Worm (Caenorhabditis elegans) whole organism, L1 larva: ENCODE results near the gene Y32H12A.1.

Experiments
- C34B4.2 ChIP-seq: sonication (generic microtip); optimal IDR thresholded peaks from 2 replicates; lab custom pipeline; 2017; ENCODE audit warnings: mild to moderate bottlenecking, missing genetic modification characterization, missing compliant biosample characterization
- Y116A8C.19 ChIP-seq: sonication (generic microtip); optimal IDR thresholded peaks from 2 replicates; lab custom pipeline; 2016; ENCODE audit warnings: missing compliant biosample characterization, missing genetic modification characterization, borderline replicate concordance
- blmp-1 ChIP-seq: fragments of 150-350 bp; optimal IDR thresholded peaks from 2 replicates; lab custom pipeline; 2014; ENCODE audit warnings: missing biosample characterization, missing genetic modification characterization
- ces-1 ChIP-seq: fragments of 150-350 bp; optimal IDR thresholded peaks from 2 replicates; lab custom pipeline; 2014; ENCODE audit warnings: missing biosample characterization, missing genetic modification reagents, missing genetic modification characterization
- dpl-1 ChIP-seq, 3 experiments: fragments of 150-350 bp in 2 of 3; sonication (generic microtip) in 1 of 3; optimal IDR thresholded peaks; 2 replicates each; lab custom pipeline; 2014 to 2017; ENCODE audit warnings: missing biosample characterization in 3 of 3, missing genetic modification characterization in 3 of 3, missing genetic modification reagents in 3 of 3
- dsc-1 ChIP-seq: sonication (generic microtip); optimal IDR thresholded peaks from 2 replicates; lab custom pipeline; 2016; ENCODE audit warnings: mild to moderate bottlenecking, missing genetic modification characterization, missing compliant biosample characterization
- efl-1 ChIP-seq, 4 experiments: fragments of 150-350 bp; optimal IDR thresholded peaks in 3 of 4; peaks in 1 of 4; 1 replicate in 1 of 4; 2 replicates in 3 of 4; lab custom pipeline; 2014; ENCODE audit warnings: missing biosample characterization in 2 of 4, missing genetic modification characterization in 2 of 4, missing genetic modification reagents in 2 of 4
- fkh-10 ChIP-seq: sonication (generic microtip); optimal IDR thresholded peaks from 2 replicates; lab custom pipeline; 2017; ENCODE audit warnings: missing biosample characterization, missing genetic modification reagents, missing genetic modification characterization
- fkh-4 ChIP-seq: sonication (generic microtip); optimal IDR thresholded peaks from 2 replicates; lab custom pipeline; 2016; ENCODE audit warnings: missing compliant biosample characterization, missing genetic modification characterization, borderline replicate concordance
- fkh-8 ChIP-seq: sonication (generic microtip); optimal IDR thresholded peaks from 2 replicates; lab custom pipeline; 2016; ENCODE audit warnings: mild to moderate bottlenecking, missing genetic modification characterization, missing compliant biosample characterization
- hpl-2 ChIP-seq: fragments of 150-350 bp; optimal IDR thresholded peaks from 2 replicates; lab custom pipeline; 2014; ENCODE audit warnings: missing biosample characterization, missing genetic modification reagents, missing genetic modification characterization
- irx-1 ChIP-seq: sonication (generic microtip); optimal IDR thresholded peaks from 2 replicates; lab custom pipeline; 2016; ENCODE audit warnings: missing genetic modification characterization, missing compliant biosample characterization
- isw-1 ChIP-seq: fragments of 200-800 bp; sonication (Bioruptor generic); IDR thresholded peaks from 2 replicates; pipeline ENCODE4 v1.3.6; 2022; ENCODE audit warnings: missing genetic modification characterization, missing compliant biosample characterization
- lin-14 ChIP-seq: fragments of 200-800 bp; sonication (Bioruptor generic); optimal IDR thresholded peaks from 2 replicates; lab custom pipeline; 2018; ENCODE audit warnings: mild to moderate bottlenecking, missing genetic modification characterization, moderate library complexity, missing compliant biosample characterization
- lin-35 ChIP-seq, 2 experiments: fragments of 150-350 bp; optimal IDR thresholded peaks; 2 replicates each; lab custom pipeline; 2014; ENCODE audit warnings: missing biosample characterization in 2 of 2, missing genetic modification characterization in 2 of 2, missing genetic modification reagents in 2 of 2
- lin-39 ChIP-seq: fragments of 150-350 bp; optimal IDR thresholded peaks from 2 replicates; lab custom pipeline; 2014; ENCODE audit warnings: missing biosample characterization, missing genetic modification reagents, missing genetic modification characterization
- lsy-2 ChIP-seq, 2 experiments: fragments of 150-350 bp; optimal IDR thresholded peaks; 2 replicates each; lab custom pipeline; 2014; ENCODE audit warnings: missing biosample characterization in 2 of 2, missing genetic modification characterization in 2 of 2
- mef-2 ChIP-seq: fragments of 150-350 bp; optimal IDR thresholded peaks from 2 replicates; lab custom pipeline; 2014; ENCODE audit warnings: missing biosample characterization, missing genetic modification characterization
- nhr-47 ChIP-seq: sonication (generic microtip); optimal IDR thresholded peaks from 2 replicates; lab custom pipeline; 2016; ENCODE audit warnings: mild to moderate bottlenecking, missing genetic modification characterization, moderate library complexity, missing compliant biosample characterization
- nhr-71 ChIP-seq: sonication (generic microtip); optimal IDR thresholded peaks from 2 replicates; lab custom pipeline; 2016; ENCODE audit warnings: mild to moderate bottlenecking, missing genetic modification characterization, moderate library complexity, missing compliant biosample characterization
- nhr-77 ChIP-seq: fragments of 150-350 bp; optimal IDR thresholded peaks from 2 replicates; lab custom pipeline; 2014; ENCODE audit warnings: missing biosample characterization, missing genetic modification characterization
- nhr-84 ChIP-seq: sonication (generic microtip); optimal IDR thresholded peaks from 2 replicates; lab custom pipeline; 2017; ENCODE audit warnings: missing biosample characterization, missing genetic modification characterization
- nhr-90 ChIP-seq: sonication (generic microtip); optimal IDR thresholded peaks from 2 replicates; lab custom pipeline; 2016; ENCODE audit warnings: mild to moderate bottlenecking, missing genetic modification characterization, missing compliant biosample characterization; ENCODE audit not compliant: poor library complexity
- rnt-1 ChIP-seq: sonication (generic microtip); optimal IDR thresholded peaks from 2 replicates; lab custom pipeline; 2016; ENCODE audit warnings: mild to moderate bottlenecking, missing genetic modification characterization, moderate library complexity, missing compliant biosample characterization
- snpc-4 ChIP-seq: fragments of 150-350 bp; optimal IDR thresholded peaks from 2 replicates; lab custom pipeline; 2014; ENCODE audit warnings: missing biosample characterization, missing genetic modification characterization
- sox-4 ChIP-seq: sonication (generic microtip); optimal IDR thresholded peaks from 2 replicates; lab custom pipeline; 2016; ENCODE audit warnings: missing genetic modification characterization, missing compliant biosample characterization
- sup-37 ChIP-seq: fragments of 200-800 bp; sonication (Bioruptor generic); optimal IDR thresholded peaks from 2 replicates; lab custom pipeline; 2018; ENCODE audit warnings: mild to moderate bottlenecking, missing genetic modification characterization, missing compliant biosample characterization
- swsn-7 ChIP-seq: sonication (generic microtip); optimal IDR thresholded peaks from 2 replicates; lab custom pipeline; 2016; ENCODE audit warnings: missing genetic modification characterization, missing compliant biosample characterization
- unc-130 ChIP-seq: fragments of 150-350 bp; optimal IDR thresholded peaks from 2 replicates; lab custom pipeline; 2017; ENCODE audit warnings: missing biosample characterization, missing genetic modification characterization, inconsistent platforms
- unc-30 ChIP-seq: sonication (generic microtip); optimal IDR thresholded peaks from 2 replicates; lab custom pipeline; 2017; ENCODE audit warnings: missing biosample characterization, missing genetic modification characterization
- zag-1 ChIP-seq: fragments of 150-350 bp; optimal IDR thresholded peaks from 2 replicates; lab custom pipeline; 2014; ENCODE audit warnings: missing biosample characterization, missing genetic modification characterization

The Y32H12A.1 gene

ce11 chrIII:5379879-5380331 lies 17.9 kb downstream of the Y32H12A.1 start, which contains the start of gene paqr-2 (continued):
- TF ChIP-seq irx-1 (no peak), lin-39 (tag; lab: Kevin White, UChicago) (no peak), dpl-1 (GFP tag; optimal IDR thresholded peaks at IDR 0.05; lab: Kevin White, UChicago) (peak; percentile 2 to 57 (median 27)), nhr-71 (peak; percentile 20), blmp-1 (tag; lab: Kevin White, UChicago) (peak; percentile 21)

ce11 chrIII:5380554-5380953 lies 18.5 kb downstream of the Y32H12A.1 start:
- TF ChIP-seq efl-1 (optimal IDR thresholded peaks at IDR 0.05; lab: Kevin White, UChicago), result no peak
- peak in 1 of 2 experiments; percentile 48 for TF ChIP-seq efl-1 (GFP tag; optimal IDR thresholded peaks at IDR 0.05 in 1 of 2; lab: Kevin White, UChicago)
- no peak for TF ChIP-seq unc-30 (tag; lab: Kevin White, UChicago)

- TF ChIP-seq isw-1 (GFP tag; lab: Robert Waterston, UW), result no peak
- TF ChIP-seq zag-1 (tag; lab: Kevin White, UChicago), result no peak
- no peak for TF ChIP-seq blmp-1 (tag; lab: Kevin White, UChicago)
- TF ChIP-seq lsy-2 (tag; optimal IDR thresholded peaks at IDR 0.05; lab: Kevin White, UChicago), result no peak
- TF ChIP-seq mef-2 (tag; lab: Kevin White, UChicago), result no peak
- no peak for TF ChIP-seq nhr-71
- TF ChIP-seq dsc-1, result no peak
- TF ChIP-seq fkh-4 (tag; lab: Kevin White, UChicago), result no peak
- no peak for TF ChIP-seq snpc-4
Observed at ce11 chrIII:5382073-5382472, 20.1 kb downstream of the Y32H12A.1 start, which contains the start of gene Y32H12A.6. Gene Y32H12A.6, minus strand, starts transcription at chrIII:5382173.

ce11 chrIII:5385315-5385714 lies 23.3 kb downstream of the Y32H12A.1 start, which contains the start of gene Y32H12A.7:
Gene Y32H12A.7, minus strand, starts transcription at chrIII:5385415.
- TF ChIP-seq nhr-84 (tag; lab: Kevin White, UChicago) (no peak), sup-37 (no peak), nhr-77 (no peak), nhr-90 (tag; lab: Kevin White, UChicago) (no peak), lin-14 (GFP tag; lab: Kevin White, UChicago) (no peak), C34B4.2 (tag; lab: Kevin White, UChicago) (no peak), swsn-7 (no peak), ces-1 (GFP tag; lab: Kevin White, UChicago) (no peak), fkh-8 (tag; lab: Kevin White, UChicago) (no peak)

ce11 chrIII:5388113-5388512 lies 26.1 kb downstream of the Y32H12A.1 start:
- TF ChIP-seq Y116A8C.19 (no peak), hpl-2 (GFP tag; lab: Kevin White, UChicago) (no peak), zag-1 (tag; lab: Kevin White, UChicago) (no peak), unc-130 (tag; lab: Kevin White, UChicago) (no peak)

ce11 chrIII:5389365-5389764 lies 27.4 kb downstream of the Y32H12A.1 start:
- TF ChIP-seq nhr-47 (tag; lab: Kevin White, UChicago), result no peak
- TF ChIP-seq rnt-1 (tag; lab: Kevin White, UChicago), result no peak
- TF ChIP-seq fkh-10, result no peak
- no peak for TF ChIP-seq hpl-2 (GFP tag; lab: Kevin White, UChicago)
- no peak for TF ChIP-seq lin-35 (GFP tag; optimal IDR thresholded peaks at IDR 0.05; lab: Kevin White, UChicago)
- no peak for TF ChIP-seq nhr-71
- no peak for TF ChIP-seq sox-4 (tag; lab: Kevin White, UChicago)
